Worm (Caenorhabditis elegans) whole organism, early embryonic: ENCODE data around the gene fard-1.
A peak's percentile ranks its signal among the peaks of the same experiment; 100 is the strongest.

ENCODE experiments used
- B0310.2 ChIP-seq: sonication (generic microtip); optimal IDR thresholded peaks from 2 replicates; lab custom pipeline; 2016; ENCODE audit warnings: mild to moderate bottlenecking, missing genetic modification characterization, missing compliant biosample characterization
- F13C5.2 ChIP-seq: sonication (generic microtip); optimal IDR thresholded peaks from 2 replicates; lab custom pipeline; 2017; ENCODE audit warnings: mild to moderate bottlenecking, missing genetic modification characterization, inconsistent platforms, missing compliant biosample characterization
- aly-1 ChIP-seq: sonication (generic microtip); optimal IDR thresholded peaks from 2 replicates; lab custom pipeline; 2016; ENCODE audit warnings: missing genetic modification characterization, missing compliant biosample characterization
- ama-1 ChIP-seq: fragments of 150-350 bp; optimal IDR thresholded peaks from 2 replicates; lab custom pipeline; 2014
- ceh-13 ChIP-seq: fragments of 200-800 bp; sonication (Bioruptor generic); optimal IDR thresholded peaks from 2 replicates; lab custom pipeline; 2018; ENCODE audit warnings: mild to moderate bottlenecking, missing genetic modification characterization, missing compliant biosample characterization
- ceh-36 ChIP-seq: sonication (generic microtip); optimal IDR thresholded peaks from 2 replicates; lab custom pipeline; 2016; ENCODE audit warnings: missing genetic modification characterization, inconsistent platforms, missing compliant biosample characterization
- ets-7 ChIP-seq: sonication (generic microtip); optimal IDR thresholded peaks from 2 replicates; lab custom pipeline; 2016; ENCODE audit warnings: missing genotype, missing genetic modification characterization, missing compliant biosample characterization
- flt-1 ChIP-seq: fragments of 200-800 bp; sonication (Bioruptor generic); IDR thresholded peaks from 2 replicates; pipeline ENCODE4 v1.3.6; 2022; ENCODE audit warnings: missing genetic modification characterization, missing compliant biosample characterization
- hmbx-1 ChIP-seq: sonication (generic microtip); optimal IDR thresholded peaks from 2 replicates; lab custom pipeline; 2016; ENCODE audit warnings: mild to moderate bottlenecking, missing genetic modification characterization, missing compliant biosample characterization
- hmg-4 ChIP-seq: fragments of 200-800 bp; sonication (Bioruptor generic); optimal IDR thresholded peaks from 2 replicates; lab custom pipeline; 2018; ENCODE audit warnings: mild to moderate bottlenecking, missing genetic modification characterization, missing compliant biosample characterization
- hnd-1 ChIP-seq: sonication (generic microtip); optimal IDR thresholded peaks from 2 replicates; lab custom pipeline; 2016; ENCODE audit warnings: missing genetic modification characterization, missing compliant biosample characterization
- pes-1 ChIP-seq: fragments of 200-800 bp; sonication (Bioruptor generic); IDR thresholded peaks from 2 replicates; pipeline ENCODE4 v1.3.6; 2022; ENCODE audit warnings: missing genetic modification reagents, missing genetic modification characterization, missing compliant biosample characterization
- scrt-1 ChIP-seq: fragments of 200-800 bp; sonication (Bioruptor generic); IDR thresholded peaks from 2 replicates; pipeline ENCODE4 v1.3.6; 2022; ENCODE audit warnings: missing genetic modification characterization, missing compliant biosample characterization
- sea-1 ChIP-seq: fragments of 200-800 bp; sonication (Bioruptor generic); conservative IDR thresholded peaks from 2 replicates; pipeline ENCODE4 v1.3.6; 2022; ENCODE audit warnings: missing genetic modification characterization, missing compliant biosample characterization
- tbx-11 ChIP-seq: fragments of 200-800 bp; sonication (Bioruptor generic); IDR thresholded peaks from 2 replicates; pipeline ENCODE4 v1.3.6; 2022; ENCODE audit warnings: missing genetic modification characterization, missing compliant biosample characterization
- tbx-37 ChIP-seq: fragments of 200-800 bp; sonication (Bioruptor generic); conservative IDR thresholded peaks from 2 replicates; pipeline ENCODE4 v1.3.6; 2022; ENCODE audit warnings: missing genetic modification reagents, missing genetic modification characterization, missing compliant biosample characterization
- tra-4 ChIP-seq: sonication (generic microtip); optimal IDR thresholded peaks from 2 replicates; lab custom pipeline; 2017; ENCODE audit warnings: missing genetic modification characterization, missing compliant biosample characterization

Gene fard-1

ce11 chrX:2933061-2933460, at the start of gene fard-1:
TSS of gene fard-1 (plus strand) at chrX:2933361.
- TF ChIP-seq aly-1 (tag; lab: Kevin White, UChicago), result no peak
- TF ChIP-seq hnd-1 (tag; lab: Kevin White, UChicago), result no peak
- no peak for TF ChIP-seq scrt-1 (GFP tag; lab: Robert Waterston, UW)
- no peak for TF ChIP-seq B0310.2 (tag; lab: Kevin White, UChicago)
- no peak for TF ChIP-seq flt-1
- no peak for TF ChIP-seq tbx-11
- no peak for TF ChIP-seq tbx-37 (GFP tag; lab: Robert Waterston, UW)
- no peak for TF ChIP-seq pes-1 (GFP tag; lab: Robert Waterston, UW)
- no peak for TF ChIP-seq ceh-36 (tag; lab: Kevin White, UChicago)
- TF ChIP-seq tra-4 (tag; lab: Kevin White, UChicago), result no peak
- TF ChIP-seq sea-1 (GFP tag; lab: Robert Waterston, UW), result no peak
- no peak for TF ChIP-seq ets-7 (tag; lab: Kevin White, UChicago)
- no peak for TF ChIP-seq hmg-4 (GFP tag; lab: Kevin White, UChicago)
- TF ChIP-seq hmbx-1 (tag; lab: Kevin White, UChicago), result no peak
- TF ChIP-seq ama-1 (lab: Kevin White, UChicago), result no peak
- TF ChIP-seq F13C5.2, result no peak
- no peak for TF ChIP-seq ceh-13 (GFP tag; lab: Kevin White, UChicago)

DNA sequence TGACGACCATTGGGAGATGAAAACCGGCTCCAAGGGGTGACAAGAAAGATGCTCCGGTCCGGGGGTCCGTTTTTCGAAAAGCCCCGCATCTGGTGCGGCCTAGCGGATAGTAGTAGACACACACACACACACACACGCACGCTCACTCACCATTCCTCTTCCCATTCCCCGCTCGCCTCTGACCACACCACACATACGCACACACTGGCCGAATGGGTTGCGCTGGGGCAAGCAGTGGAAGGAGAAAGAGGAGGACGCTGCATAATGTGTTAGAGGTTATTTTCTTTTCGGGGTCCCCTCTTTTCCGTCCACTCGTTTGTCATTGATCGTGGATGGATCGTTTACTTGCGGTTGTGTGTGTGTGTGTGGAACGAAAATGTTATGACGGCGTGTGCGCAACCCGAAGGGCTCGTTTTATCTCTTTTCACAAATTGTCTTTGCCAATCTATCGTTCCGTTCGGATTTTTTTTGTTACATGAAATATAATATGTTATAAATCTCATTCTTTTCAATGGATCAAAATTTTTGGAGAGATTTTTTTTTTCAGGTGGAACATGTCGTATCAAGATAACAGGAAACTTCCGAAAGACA, 47.7 kb upstream of the fard-1 start, which contains the start of gene vang-1:
Gene vang-1 (plus strand): TSS at position 541 of the 591 bp plus-strand sequence.
- TF ChIP-seq hmg-4 (GFP tag; lab: Kevin White, UChicago) (peak; percentile 98), F13C5.2 (peak; percentile 82), ets-7 (tag; lab: Kevin White, UChicago) (no peak), pes-1 (GFP tag; lab: Robert Waterston, UW) (peak; percentile 64), scrt-1 (GFP tag; lab: Robert Waterston, UW) (no peak), hnd-1 (tag; lab: Kevin White, UChicago) (peak; percentile 2), tbx-37 (GFP tag; lab: Robert Waterston, UW) (peak; percentile 62), ceh-36 (tag; lab: Kevin White, UChicago) (peak; percentile 30), aly-1 (tag; lab: Kevin White, UChicago) (peak; percentile 11), sea-1 (GFP tag; lab: Robert Waterston, UW) (peak; percentile 73; the same call in 1 of the 2 replicates), ceh-13 (GFP tag; lab: Kevin White, UChicago) (no peak), flt-1 (peak; percentile 42; the same call in 1 of the 2 replicates), tbx-11 (0 out of 2 replicates have a peak, but pooled peaks have one; percentile 61)

DNA sequence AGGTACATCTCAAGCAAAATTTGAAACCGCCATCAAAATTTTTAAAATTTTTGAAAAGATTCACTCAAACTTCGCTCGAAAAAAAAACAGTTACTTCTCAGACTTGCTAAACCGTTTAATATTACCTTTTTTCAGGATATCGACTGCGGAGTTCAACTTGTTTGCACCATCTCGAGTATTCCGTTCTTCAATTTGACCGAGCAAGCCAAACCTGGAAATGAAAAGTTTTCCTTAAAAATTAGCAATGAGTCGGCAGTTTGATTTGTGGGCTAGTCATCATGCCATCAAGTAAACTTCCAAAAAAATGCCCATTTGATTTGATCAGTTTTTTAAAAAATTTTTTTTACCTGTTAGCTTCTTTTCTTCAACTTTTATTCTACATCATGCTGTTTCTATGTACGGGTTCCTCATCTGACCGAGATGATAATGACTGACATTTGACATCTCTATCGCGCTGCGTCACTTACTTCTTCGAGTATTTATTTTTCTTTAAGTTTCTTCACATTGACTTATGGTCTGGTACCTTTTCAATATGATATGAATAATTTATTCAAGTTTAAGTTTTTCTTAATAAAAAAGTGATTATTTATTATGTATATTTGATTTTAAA, 43.0 kb upstream of the fard-1 start:
- TF ChIP-seq scrt-1 (GFP tag; lab: Robert Waterston, UW), result no peak
- no peak for TF ChIP-seq tra-4 (tag; lab: Kevin White, UChicago)
- no peak for TF ChIP-seq ama-1 (lab: Kevin White, UChicago)
- no peak for TF ChIP-seq ceh-13 (GFP tag; lab: Kevin White, UChicago)
- no peak for TF ChIP-seq tbx-37 (GFP tag; lab: Robert Waterston, UW)
- no peak for TF ChIP-seq B0310.2 (tag; lab: Kevin White, UChicago)
- TF ChIP-seq aly-1 (tag; lab: Kevin White, UChicago), result no peak
- TF ChIP-seq ets-7 (tag; lab: Kevin White, UChicago), result no peak
- no peak for TF ChIP-seq hmbx-1 (tag; lab: Kevin White, UChicago)
- no peak for TF ChIP-seq pes-1 (GFP tag; lab: Robert Waterston, UW)
- TF ChIP-seq tbx-11, result no peak
- TF ChIP-seq ceh-36 (tag; lab: Kevin White, UChicago), result no peak
- TF ChIP-seq hmg-4 (GFP tag; lab: Kevin White, UChicago), result no peak
- no peak for TF ChIP-seq sea-1 (GFP tag; lab: Robert Waterston, UW)
- no peak for TF ChIP-seq F13C5.2

DNA sequence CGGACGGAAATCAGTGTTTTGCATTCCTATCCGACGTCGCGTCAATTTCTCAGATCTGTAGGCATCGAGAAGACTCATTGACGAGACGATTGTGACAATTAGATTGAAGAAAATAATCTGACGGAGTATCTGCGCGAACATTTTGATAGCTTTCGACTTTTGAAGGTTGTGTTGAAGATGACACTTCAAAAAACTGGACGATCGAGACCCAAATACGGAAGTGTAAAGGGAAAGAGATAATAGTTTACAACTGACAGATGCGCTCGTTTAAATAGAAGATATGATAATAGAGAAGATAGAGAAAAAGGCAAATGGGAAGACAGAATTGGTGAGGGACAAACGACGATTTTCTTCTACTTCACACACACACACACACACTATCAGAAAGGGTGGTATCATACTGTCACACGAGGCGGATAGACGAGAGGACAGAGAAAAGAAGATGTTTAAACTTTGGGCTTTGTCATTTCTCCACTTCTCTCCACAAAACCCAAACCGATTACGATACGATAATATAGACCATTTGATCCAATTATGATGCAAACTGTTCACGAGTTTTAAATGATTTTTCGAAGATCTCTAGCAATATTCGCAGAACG, 41.9 kb upstream of the fard-1 start, which contains the start of gene B0410.3:
Gene B0410.3 (minus strand): TSS at position 351 of the 599 bp plus-strand sequence.
- TF ChIP-seq tbx-11, result no peak
- TF ChIP-seq hmg-4 (GFP tag; lab: Kevin White, UChicago), result no peak
- TF ChIP-seq ets-7 (tag; lab: Kevin White, UChicago), result no peak
- TF ChIP-seq hnd-1 (tag; lab: Kevin White, UChicago), result no peak
- TF ChIP-seq scrt-1 (GFP tag; lab: Robert Waterston, UW), result no peak
- no peak for TF ChIP-seq ceh-13 (GFP tag; lab: Kevin White, UChicago)
- no peak for TF ChIP-seq flt-1
- no peak for TF ChIP-seq B0310.2 (tag; lab: Kevin White, UChicago)
- no peak for TF ChIP-seq tra-4 (tag; lab: Kevin White, UChicago)
- TF ChIP-seq aly-1 (tag; lab: Kevin White, UChicago), result no peak
- no peak for TF ChIP-seq ama-1 (lab: Kevin White, UChicago)
- TF ChIP-seq F13C5.2, result no peak
- TF ChIP-seq sea-1 (GFP tag; lab: Robert Waterston, UW), result no peak
- TF ChIP-seq pes-1 (GFP tag; lab: Robert Waterston, UW), result no peak
- no peak for TF ChIP-seq ceh-36 (tag; lab: Kevin White, UChicago)
- no peak for TF ChIP-seq tbx-37 (GFP tag; lab: Robert Waterston, UW)
- TF ChIP-seq hmbx-1 (tag; lab: Kevin White, UChicago), result no peak

ce11 chrX:2891879-2892278, 41.3 kb upstream of the fard-1 start:
- TF ChIP-seq flt-1 (no peak), ama-1 (lab: Kevin White, UChicago) (no peak), ceh-36 (tag; lab: Kevin White, UChicago) (no peak), tbx-11 (no peak), aly-1 (tag; lab: Kevin White, UChicago) (no peak), sea-1 (GFP tag; lab: Robert Waterston, UW) (no peak), scrt-1 (GFP tag; lab: Robert Waterston, UW) (no peak), hnd-1 (tag; lab: Kevin White, UChicago) (no peak), pes-1 (GFP tag; lab: Robert Waterston, UW) (no peak), ceh-13 (GFP tag; lab: Kevin White, UChicago) (no peak), F13C5.2 (no peak), hmbx-1 (tag; lab: Kevin White, UChicago) (no peak), ets-7 (tag; lab: Kevin White, UChicago) (no peak), tbx-37 (GFP tag; lab: Robert Waterston, UW) (no peak), tra-4 (tag; lab: Kevin White, UChicago) (no peak)
